Fruit fly (Drosophila melanogaster): ENCODE results near the gene Oli.

DNA sequence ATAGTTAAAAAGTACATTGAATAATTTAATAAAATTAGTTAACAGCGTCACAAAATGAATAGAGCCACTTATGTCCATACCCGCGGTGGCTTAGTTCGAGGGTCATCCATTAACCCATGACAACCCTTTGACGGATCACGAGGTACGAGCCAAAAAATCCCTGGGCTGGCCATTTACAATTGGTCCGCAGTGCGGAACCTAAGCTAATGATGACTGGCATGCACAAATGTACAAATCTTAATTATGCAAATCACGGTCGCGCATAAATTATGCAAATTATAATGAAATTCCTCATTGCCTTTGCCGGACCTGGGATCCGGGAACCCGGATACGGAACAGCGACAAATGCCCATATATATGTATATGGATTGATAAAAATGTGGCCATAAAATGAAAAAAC, 2.2 kb upstream of the Oli start:
- TF ChIP-seq CG6792 (GFP tag; optimal IDR thresholded peaks at IDR 0.05) = no peak
- TF ChIP-seq CG31627 (GFP tag; optimal IDR thresholded peaks at IDR 0.05) = no peak
